Worm (Caenorhabditis elegans): ENCODE measurements around the gene C25H3.10.

- TF ChIP-seq fax-1 (tag; optimal IDR thresholded peaks at IDR 0.05) = no peak
- no peak for TF ChIP-seq tbx-2 (tag; optimal IDR thresholded peaks at IDR 0.05)
- no peak for TF ChIP-seq pqm-1 (tag; optimal IDR thresholded peaks at IDR 0.05)
- TF ChIP-seq tbx-7 (tag; optimal IDR thresholded peaks at IDR 0.05) = no peak
- no peak for TF ChIP-seq mec-3 (tag; optimal IDR thresholded peaks at IDR 0.05; ENCODE audit: borderline replicate concordance)
- TF ChIP-seq ref-2 (tag; optimal IDR thresholded peaks at IDR 0.05) = no peak
- TF ChIP-seq fkh-10 (GFP tag; optimal IDR thresholded peaks at IDR 0.05) = no peak
- no peak for TF ChIP-seq sox-2 (GFP tag; IDR thresholded peaks at IDR 0.05)
- TF ChIP-seq ttx-3 (tag; optimal IDR thresholded peaks at IDR 0.05) = no peak
Observed at ce11 chrII:5745088-5745487, 46.3 kb upstream of the C25H3.10 start, which contains the start of gene F10C1.9.
